Fruit fly (Drosophila melanogaster): Measurements from ENCODE around the gene Dif.

dm6 chr2L:17377818-17378217 is 55.1 kb downstream of the Dif start:
- TF ChIP-seq cyc (GFP tag; optimal IDR thresholded peaks at IDR 0.05) (no peak), Lpt (GFP tag; optimal IDR thresholded peaks at IDR 0.05) (no peak), Hr4 (GFP tag; optimal IDR thresholded peaks at IDR 0.05) (no peak), Hr39 (GFP tag; optimal IDR thresholded peaks at IDR 0.05) (no peak), topi (GFP tag; optimal IDR thresholded peaks at IDR 0.05) (no peak), eg (GFP tag; IDR thresholded peaks at IDR 0.05) (no peak), CG10669 (GFP tag; optimal IDR thresholded peaks at IDR 0.05) (no peak), CG6163 (GFP tag; IDR thresholded peaks at IDR 0.05) (no peak)
